Fruit fly (Drosophila melanogaster): ENCODE data around the gene CG33523.

DNA sequence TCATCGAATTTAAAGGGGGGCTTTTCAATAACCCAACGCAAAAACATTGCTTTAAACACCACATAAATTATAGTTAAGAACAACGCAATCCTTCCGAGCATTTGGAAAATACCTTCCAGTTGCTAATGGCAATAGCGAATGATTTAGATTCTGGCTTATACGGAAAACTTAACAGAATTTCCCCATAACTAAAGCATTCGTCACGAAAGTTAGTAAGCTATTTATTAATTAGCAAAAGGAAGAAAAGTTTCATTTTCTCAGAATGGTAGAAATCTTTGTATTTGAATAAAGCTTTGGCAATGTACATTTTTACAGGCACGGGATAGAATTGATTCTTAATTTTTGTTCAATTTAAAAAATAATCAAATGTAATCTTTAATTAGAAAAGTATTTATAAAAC lies 19.7 kb upstream of the CG33523 start, which contains the start of gene CG32413:
- TF ChIP-seq cic (GFP tag; optimal IDR thresholded peaks at IDR 0.05) (no peak), toe (GFP tag; optimal IDR thresholded peaks at IDR 0.05) (no peak), CG5204 (GFP tag; optimal IDR thresholded peaks at IDR 0.05) (no peak), kay (GFP tag; ENCODE audit: borderline replicate concordance) (no peak), Hr96 (GFP tag; optimal IDR thresholded peaks at IDR 0.05) (no peak), CG11617 (GFP tag; optimal IDR thresholded peaks at IDR 0.05) (no peak), CG7045 (GFP tag; optimal IDR thresholded peaks at IDR 0.05) (no peak), CG7101 (tag; optimal IDR thresholded peaks at IDR 0.05) (no peak), CG1620 (GFP tag; optimal IDR thresholded peaks at IDR 0.05) (no peak), tj (GFP tag; optimal IDR thresholded peaks at IDR 0.05) (no peak), bab1 (GFP tag; optimal IDR thresholded peaks at IDR 0.05) (no peak), pad (GFP tag; optimal IDR thresholded peaks at IDR 0.05) (no peak), CG14711 (tag; optimal IDR thresholded peaks at IDR 0.05) (no peak)
